Worm (Caenorhabditis elegans) whole organism, midembryonic: Measurements from ENCODE around the gene pgp-9.

ENCODE experiments used
- T22C8.4 ChIP-seq: fragments of 200-800 bp; sonication (Bioruptor generic); IDR thresholded peaks from 2 replicates; pipeline ENCODE4 v1.3.6; 2022; ENCODE audit warnings: missing genetic modification characterization, missing compliant biosample characterization
- flt-1 ChIP-seq: fragments of 200-800 bp; sonication (Bioruptor generic); IDR thresholded peaks from 2 replicates; pipeline ENCODE4 v1.3.6; 2022; ENCODE audit warnings: missing genetic modification characterization, missing compliant biosample characterization
- ref-1 ChIP-seq: fragments of 200-800 bp; sonication (Bioruptor generic); conservative IDR thresholded peaks from 2 replicates; pipeline ENCODE4 v1.3.6; 2022; ENCODE audit warnings: missing genetic modification reagents, missing genetic modification characterization, missing compliant biosample characterization
- tab-1 ChIP-seq: fragments of 200-800 bp; sonication (Bioruptor generic); IDR thresholded peaks from 2 replicates; pipeline ENCODE4 v1.3.6; 2022; ENCODE audit warnings: missing genetic modification characterization, missing compliant biosample characterization
- ztf-29 ChIP-seq: fragments of 200-800 bp; sonication (Bioruptor generic); IDR thresholded peaks from 2 replicates; pipeline ENCODE4 v1.3.6; 2022; ENCODE audit warnings: missing genetic modification reagents, missing genetic modification characterization, missing compliant biosample characterization

DNA sequence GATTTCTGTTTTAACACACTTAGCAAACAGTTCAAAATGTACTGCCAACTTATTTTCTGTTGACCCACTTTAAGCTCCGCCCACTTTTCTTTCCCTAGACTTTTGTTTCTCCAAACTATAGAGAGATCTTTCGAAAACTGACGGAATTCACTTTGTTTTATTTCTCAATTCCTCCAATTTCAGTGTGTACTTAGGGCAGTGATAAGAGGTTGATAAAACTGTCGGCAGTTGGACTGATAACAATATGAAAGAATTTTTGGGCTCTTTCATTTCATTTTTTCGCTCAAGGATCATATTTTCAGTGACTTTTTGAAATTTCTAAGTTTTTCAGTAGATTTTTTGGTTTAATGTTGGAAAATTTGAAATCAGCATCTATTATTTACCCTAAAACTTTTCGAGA, 693 bp upstream of the pgp-9 start:
- TF ChIP-seq T22C8.4 (GFP tag; lab: Robert Waterston, UW) (no peak), flt-1 (no peak), tab-1 (GFP tag; lab: Robert Waterston, UW) (no peak), ztf-29 (GFP tag; lab: Robert Waterston, UW) (no peak), ref-1 (no peak)
